Fruit fly (Drosophila melanogaster) whole organism, embryonic: ENCODE data around the gene Prx1.

ENCODE experiments used
- Antp ChIP-seq: fragments of 200-800 bp; sonication (Bioruptor generic); optimal IDR thresholded peaks from 3 replicates; lab custom pipeline; 2016; ENCODE audit warnings: missing biosample characterization, missing genetic modification characterization
- CG10209 ChIP-seq: fragments of 200-800 bp; sonication (Bioruptor generic); optimal IDR thresholded peaks from 3 replicates; lab custom pipeline; 2017; ENCODE audit warnings: missing biosample characterization, mild to moderate bottlenecking, missing genetic modification characterization, missing genetic modification reagents
- CG10274 ChIP-seq: fragments of 200-800 bp; sonication (Bioruptor generic); optimal IDR thresholded peaks from 3 replicates; lab custom pipeline; 2017; ENCODE audit warnings: missing biosample characterization, mild to moderate bottlenecking, missing genetic modification characterization
- CG10321 ChIP-seq: fragments of 200-800 bp; sonication (Bioruptor generic); IDR thresholded peaks from 2 replicates; pipeline ENCODE4 v1.3.6; 2022; ENCODE audit warnings: missing biosample characterization, missing genetic modification characterization
- CG12104 ChIP-seq: fragments of 200-800 bp; sonication (Bioruptor generic); optimal IDR thresholded peaks from 3 replicates; lab custom pipeline; 2016; ENCODE audit warnings: missing biosample characterization, missing genetic modification characterization
- CG12744 ChIP-seq: fragments of 200-800 bp; sonication (Bioruptor generic); optimal IDR thresholded peaks from 2 replicates; lab custom pipeline; 2016; ENCODE audit warnings: missing biosample characterization, missing genetic modification characterization
- CG15011 ChIP-seq: fragments of 200-800 bp; sonication (Bioruptor generic); optimal IDR thresholded peaks from 3 replicates; lab custom pipeline; 2018; ENCODE audit warnings: missing biosample characterization, mild to moderate bottlenecking, missing genetic modification characterization
- CG15696 ChIP-seq: fragments of 200-800 bp; sonication (Bioruptor generic); optimal IDR thresholded peaks from 2 replicates; lab custom pipeline; 2019; ENCODE audit warnings: missing biosample characterization, mild to moderate bottlenecking, missing genetic modification characterization, moderate library complexity
- CG17359 ChIP-seq: fragments of 200-800 bp; sonication (Bioruptor generic); optimal IDR thresholded peaks from 3 replicates; lab custom pipeline; 2018; ENCODE audit warnings: missing biosample characterization, mild to moderate bottlenecking, missing genetic modification characterization, moderate library complexity
- CG18011 ChIP-seq: fragments of 200-800 bp; sonication (Bioruptor generic); optimal IDR thresholded peaks from 2 replicates; lab custom pipeline; 2017; ENCODE audit warnings: missing biosample characterization, missing genetic modification characterization, mild to moderate bottlenecking, moderate library complexity, missing genotype
- CG31365 ChIP-seq: fragments of 200-800 bp; sonication (Bioruptor generic); optimal IDR thresholded peaks from 2 replicates; lab custom pipeline; 2018; ENCODE audit warnings: missing biosample characterization, mild to moderate bottlenecking, missing genetic modification characterization
- CG34376 ChIP-seq: fragments of 200-800 bp; sonication (Bioruptor generic); optimal IDR thresholded peaks from 2 replicates; lab custom pipeline; 2018; ENCODE audit warnings: missing biosample characterization, mild to moderate bottlenecking, missing genetic modification characterization
- CG3995 ChIP-seq: fragments of 200-800 bp; sonication (Bioruptor generic); optimal IDR thresholded peaks from 3 replicates; lab custom pipeline; 2016; ENCODE audit warnings: missing biosample characterization, missing genetic modification characterization
- CG6813 ChIP-seq: fragments of 200-800 bp; sonication (Bioruptor generic); optimal IDR thresholded peaks from 2 replicates; lab custom pipeline; 2017; ENCODE audit warnings: missing biosample characterization, missing genetic modification characterization, mild to moderate bottlenecking, moderate library complexity, missing genetic modification reagents
- CG6854 ChIP-seq: fragments of 200-800 bp; sonication (Bioruptor generic); optimal IDR thresholded peaks from 3 replicates; lab custom pipeline; 2017; ENCODE audit warnings: missing biosample characterization, mild to moderate bottlenecking, missing genetic modification characterization
- CG7839 ChIP-seq: fragments of 200-800 bp; sonication (Bioruptor generic); optimal IDR thresholded peaks from 3 replicates; lab custom pipeline; 2018; ENCODE audit warnings: missing biosample characterization, mild to moderate bottlenecking, missing genetic modification characterization, moderate library complexity
- CG7963 ChIP-seq: fragments of 200-800 bp; sonication (Bioruptor generic); IDR thresholded peaks from 3 replicates; pipeline ENCODE4 v1.3.6; 2022; ENCODE audit warnings: missing biosample characterization, missing genetic modification characterization; ENCODE audit not compliant: partially characterized antibody
- CG8924 ChIP-seq: fragments of 200-800 bp; optimal IDR thresholded peaks from 3 replicates; lab custom pipeline; 2019; ENCODE audit warnings: missing biosample characterization, mild to moderate bottlenecking, missing genetic modification characterization, moderate library complexity
- Camta ChIP-seq: fragments of 200-800 bp; sonication (Bioruptor generic); optimal IDR thresholded peaks from 2 replicates; lab custom pipeline; 2016; ENCODE audit warnings: missing biosample characterization, missing genetic modification characterization
- D19B ChIP-seq: fragments of 200-800 bp; sonication (Bioruptor generic); optimal IDR thresholded peaks from 2 replicates; lab custom pipeline; 2017; ENCODE audit warnings: missing biosample characterization, mild to moderate bottlenecking, missing genetic modification characterization
- Doc2 ChIP-seq: fragments of 200-800 bp; sonication (Bioruptor generic); IDR thresholded peaks from 2 replicates; pipeline ENCODE4 v1.3.6; 2022; ENCODE audit warnings: missing biosample characterization, missing genetic modification characterization
- Gug ChIP-seq: fragments of 200-800 bp; sonication (Bioruptor generic); IDR thresholded peaks from 4 replicates; pipeline ENCODE4 v1.3.6; 2022; ENCODE audit warnings: missing biosample characterization, missing genetic modification characterization
- Hmx ChIP-seq: fragments of 200-800 bp; sonication (Bioruptor generic); optimal IDR thresholded peaks from 2 replicates; lab custom pipeline; 2016; ENCODE audit warnings: missing biosample characterization, missing genetic modification characterization
- Hsf ChIP-seq: fragments of 200-800 bp; sonication (Bioruptor generic); optimal IDR thresholded peaks from 3 replicates; lab custom pipeline; 2016; ENCODE audit warnings: missing biosample characterization, missing genetic modification characterization
- Lhr ChIP-seq: fragments of 200-800 bp; sonication (Bioruptor generic); optimal IDR thresholded peaks from 3 replicates; lab custom pipeline; 2017; ENCODE audit warnings: mild to moderate bottlenecking, missing biosample characterization, missing genetic modification reagents, missing genetic modification characterization
- Lim3 ChIP-seq: fragments of 200-800 bp; sonication (Bioruptor generic); IDR thresholded peaks from 2 replicates; pipeline ENCODE4 v1.3.6; 2022; ENCODE audit warnings: missing biosample characterization, missing genetic modification characterization
- Mad ChIP-seq: fragments of 200-800 bp; sonication (Bioruptor generic); optimal IDR thresholded peaks from 2 replicates; lab custom pipeline; 2016; ENCODE audit warnings: missing biosample characterization, missing genetic modification characterization
- Spps ChIP-seq: fragments of 200-800 bp; sonication (Bioruptor generic); optimal IDR thresholded peaks from 2 replicates; lab custom pipeline; 2018; ENCODE audit warnings: missing biosample characterization, mild to moderate bottlenecking, missing genetic modification characterization
- Sry-β ChIP-seq: fragments of 200-800 bp; sonication (Bioruptor generic); optimal IDR thresholded peaks from 2 replicates; lab custom pipeline; 2018; ENCODE audit warnings: missing biosample characterization, mild to moderate bottlenecking, missing genetic modification characterization, moderate library complexity
- btn ChIP-seq: fragments of 200-800 bp; sonication (Bioruptor generic); optimal IDR thresholded peaks from 2 replicates; lab custom pipeline; 2016; ENCODE audit warnings: missing biosample characterization, missing genetic modification characterization
- ci ChIP-seq: fragments of 200-800 bp; sonication (Bioruptor generic); IDR thresholded peaks from 3 replicates; pipeline ENCODE4 v1.3.6; 2022; ENCODE audit warnings: missing biosample characterization, missing genetic modification characterization
- da ChIP-seq: fragments of 200-800 bp; sonication (Bioruptor generic); optimal IDR thresholded peaks from 2 replicates; lab custom pipeline; 2016; ENCODE audit warnings: missing biosample characterization, missing genetic modification characterization
- dan ChIP-seq: fragments of 200-800 bp; sonication (Bioruptor generic); IDR thresholded peaks from 2 replicates; pipeline ENCODE4 v1.3.6; 2022; ENCODE audit warnings: missing biosample characterization, missing genetic modification characterization
- dmrt99B ChIP-seq: fragments of 200-800 bp; sonication (Bioruptor generic); optimal IDR thresholded peaks from 2 replicates; lab custom pipeline; 2018; ENCODE audit warnings: missing biosample characterization, mild to moderate bottlenecking, missing genetic modification characterization, moderate library complexity
- en ChIP-seq: fragments of 200-800 bp; sonication (Bioruptor generic); optimal IDR thresholded peaks from 2 replicates; lab custom pipeline; 2016; ENCODE audit warnings: missing biosample characterization, missing genetic modification characterization
- fd102C ChIP-seq: fragments of 200-800 bp; sonication (Bioruptor generic); optimal IDR thresholded peaks from 2 replicates; lab custom pipeline; 2018; ENCODE audit warnings: missing biosample characterization, mild to moderate bottlenecking, missing genetic modification characterization, moderate library complexity
- gsb-n ChIP-seq: fragments of 200-800 bp; sonication (Bioruptor generic); optimal IDR thresholded peaks from 3 replicates; lab custom pipeline; 2018; ENCODE audit warnings: missing biosample characterization, mild to moderate bottlenecking, missing genetic modification characterization
- ham ChIP-seq: fragments of 200-800 bp; sonication (Bioruptor generic); IDR thresholded peaks from 2 replicates; pipeline ENCODE4 v1.3.6; 2022; ENCODE audit warnings: missing biosample characterization, missing genetic modification characterization
- hb ChIP-seq: fragments of 200-800 bp; sonication (Bioruptor generic); IDR thresholded peaks from 3 replicates; pipeline ENCODE4 v1.3.6; 2022; ENCODE audit warnings: missing biosample characterization, missing genetic modification characterization; ENCODE audit not compliant: partially characterized antibody
- her ChIP-seq: fragments of 200-800 bp; sonication (Bioruptor generic); optimal IDR thresholded peaks from 2 replicates; lab custom pipeline; 2016; ENCODE audit warnings: missing biosample characterization, missing genetic modification characterization
- hth ChIP-seq: fragments of >200 bp; optimal IDR thresholded peaks from 2 replicates; lab custom pipeline; 2017; ENCODE audit warnings: inconsistent platforms
- nau ChIP-seq: fragments of 200-800 bp; sonication (Bioruptor generic); optimal IDR thresholded peaks from 3 replicates; lab custom pipeline; 2017; ENCODE audit warnings: missing biosample characterization, mild to moderate bottlenecking, missing genetic modification characterization, missing genetic modification reagents
- oc ChIP-seq: fragments of 200-800 bp; sonication (Bioruptor generic); optimal IDR thresholded peaks from 2 replicates; lab custom pipeline; 2018; ENCODE audit warnings: missing biosample characterization, mild to moderate bottlenecking, missing genetic modification characterization, moderate library complexity
- pum ChIP-seq: fragments of 200-800 bp; sonication (Bioruptor generic); optimal IDR thresholded peaks from 2 replicates; lab custom pipeline; 2016; ENCODE audit warnings: missing biosample characterization, missing genetic modification characterization
- repo ChIP-seq: fragments of 200-800 bp; sonication (Bioruptor generic); optimal IDR thresholded peaks from 2 replicates; lab custom pipeline; 2016; ENCODE audit warnings: missing biosample characterization, missing genetic modification characterization
- slou ChIP-seq: fragments of 200-800 bp; sonication (Bioruptor generic); optimal IDR thresholded peaks from 3 replicates; lab custom pipeline; 2016; ENCODE audit warnings: missing biosample characterization, missing genetic modification characterization
- slp2 ChIP-seq: fragments of 200-800 bp; sonication (Bioruptor generic); optimal IDR thresholded peaks from 2 replicates; lab custom pipeline; 2016; ENCODE audit warnings: missing biosample characterization, missing genetic modification characterization
- stwl ChIP-seq: fragments of 200-800 bp; sonication (Bioruptor generic); optimal IDR thresholded peaks from 3 replicates; lab custom pipeline; 2018; ENCODE audit warnings: missing biosample characterization, mild to moderate bottlenecking, missing genetic modification characterization, moderate library complexity
- vnd ChIP-seq: fragments of 200-800 bp; sonication (Bioruptor generic); IDR thresholded peaks from 3 replicates; pipeline ENCODE4 v1.3.6; 2022; ENCODE audit warnings: missing biosample characterization, missing genetic modification characterization; ENCODE audit not compliant: partially characterized antibody
- z ChIP-seq: fragments of 200-800 bp; sonication (Bioruptor generic); IDR thresholded peaks from 3 replicates; pipeline ENCODE4 v1.3.6; 2022; ENCODE audit warnings: missing biosample characterization, missing genetic modification characterization
- zen ChIP-seq: fragments of 200-800 bp; sonication (Bioruptor generic); optimal IDR thresholded peaks from 3 replicates; lab custom pipeline; 2018; ENCODE audit warnings: missing biosample characterization, mild to moderate bottlenecking, missing genetic modification characterization, moderate library complexity

The Prx1 gene

dm6 chr3L:15234233-15234778 is 26.7 kb downstream of the Prx1 start:
- TF ChIP-seq nau (GFP tag; lab: Kevin White, UChicago) (no peak), z (GFP tag; lab: Robert Waterston, UW) (peak; percentile 99), gsb-n (no peak), Lim3 (no peak), CG6854 (GFP tag; lab: Kevin White, UChicago) (no peak), Lhr (GFP tag; lab: Kevin White, UChicago) (no peak), en (GFP tag; lab: Kevin White, UChicago) (no peak), CG15696 (tag; lab: Kevin White, UChicago) (no peak), Camta (GFP tag; lab: Kevin White, UChicago) (no peak), Hmx (GFP tag; lab: Kevin White, UChicago) (no peak), oc (no peak), da (GFP tag; lab: Kevin White, UChicago) (no peak), dan (GFP tag; lab: Robert Waterston, UW) (no peak), CG12744 (GFP tag; lab: Kevin White, UChicago) (no peak), CG7839 (peak; percentile 32), CG12104 (GFP tag; lab: Kevin White, UChicago) (no peak), pum (GFP tag; lab: Kevin White, UChicago) (no peak), vnd (no peak), D19B (GFP tag; lab: Kevin White, UChicago) (no peak), repo (GFP tag; lab: Kevin White, UChicago) (no peak), hth (lab: Kevin White, UChicago) (no peak), btn (GFP tag; lab: Kevin White, UChicago) (no peak), her (peak; percentile 36), Antp (GFP tag; lab: Kevin White, UChicago) (peak; percentile 38), CG7963 (GFP tag; lab: Robert Waterston, UW) (no peak), ci (GFP tag; lab: Robert Waterston, UW) (peak; percentile 72; the same call in 2 of the 3 replicates), CG15011 (no peak), CG10274 (GFP tag; lab: Kevin White, UChicago) (no peak), zen (peak; percentile 73), CG10209 (GFP tag; lab: Kevin White, UChicago) (no peak), dmrt99B (tag; lab: Kevin White, UChicago) (peak; percentile 7), CG18011 (GFP tag; lab: Kevin White, UChicago) (no peak), slou (GFP tag; lab: Kevin White, UChicago) (no peak), CG8924 (no peak), slp2 (no peak), CG10321 (0 out of 2 replicates have a peak, but pooled peaks have one; percentile 7), ham (GFP tag; lab: Robert Waterston, UW) (0 out of 2 replicates have a peak, but pooled peaks have one; percentile 10), CG6813 (GFP tag; lab: Kevin White, UChicago) (no peak), Spps (no peak), fd102C (GFP tag; lab: Kevin White, UChicago) (no peak), CG34376 (peak; percentile 44), Mad (GFP tag; lab: Kevin White, UChicago) (no peak), CG3995 (GFP tag; lab: Kevin White, UChicago) (no peak), hb (no peak), Gug (peak; percentile 54; the same call in 1 of the 4 replicates), Doc2 (GFP tag; lab: Robert Waterston, UW) (no peak), stwl (tag; lab: Kevin White, UChicago) (no peak), Hsf (GFP tag; lab: Kevin White, UChicago) (no peak), CG31365 (no peak), Sry-β (GFP tag; lab: Kevin White, UChicago) (no peak), CG17359 (tag; lab: Kevin White, UChicago) (no peak)
